Fruit fly (Drosophila melanogaster): ENCODE data around the gene CG2256.

Gene CG2256

DNA sequence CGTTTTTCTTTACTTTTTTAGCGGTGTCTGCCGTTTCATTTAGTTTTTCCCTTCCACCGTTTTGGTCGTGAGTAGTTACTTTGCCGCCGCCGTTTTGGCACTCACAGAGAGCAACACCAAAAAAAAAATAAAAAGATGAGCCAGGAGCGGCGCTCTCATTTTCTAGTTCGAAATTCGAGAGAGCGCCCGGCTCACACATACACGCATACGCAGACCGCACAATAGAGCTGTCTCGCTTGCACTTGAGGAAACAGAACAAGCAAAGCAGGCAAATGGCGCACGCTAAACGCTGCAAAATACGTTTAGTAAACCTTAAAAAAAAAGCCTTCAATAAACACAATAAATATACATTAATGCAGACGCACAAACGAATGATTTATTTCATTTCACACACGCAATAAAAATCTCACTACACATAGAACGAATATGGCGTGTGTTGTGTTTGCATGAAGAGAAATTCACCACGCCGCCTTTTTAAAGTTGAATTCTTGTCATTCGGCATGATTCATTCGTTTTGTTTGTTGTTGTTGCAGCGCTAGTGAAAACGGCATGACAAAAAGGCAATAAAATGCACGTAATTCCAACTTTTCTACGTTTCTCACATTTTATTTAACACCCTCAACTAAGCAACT lies 30.3 kb downstream of the CG2256 start (continued):
- peak; percentile 13 for TF ChIP-seq CG6808 (GFP tag; optimal IDR thresholded peaks at IDR 0.05)
- TF ChIP-seq fkh (GFP tag; optimal IDR thresholded peaks at IDR 0.05): peak; percentile 70
- TF ChIP-seq CG6163 (GFP tag; IDR thresholded peaks at IDR 0.05): peak; percentile 67
- TF ChIP-seq Gug (GFP tag; IDR thresholded peaks at IDR 0.05): no peak
- no peak for TF ChIP-seq CG11902 (GFP tag; optimal IDR thresholded peaks at IDR 0.05)
- TF ChIP-seq CG4318 (GFP tag; optimal IDR thresholded peaks at IDR 0.05): no peak
- no peak for TF ChIP-seq CG3032 (tag; optimal IDR thresholded peaks at IDR 0.05)
- TF ChIP-seq Blimp-1 (GFP tag; optimal IDR thresholded peaks at IDR 0.05): no peak
- TF ChIP-seq fd59A (GFP tag; optimal IDR thresholded peaks at IDR 0.05): no peak
- TF ChIP-seq lz (GFP tag; optimal IDR thresholded peaks at IDR 0.05): no peak
- TF ChIP-seq eg (GFP tag; IDR thresholded peaks at IDR 0.05): peak; percentile 65; the same call in 2 of the 3 replicates
- TF ChIP-seq OdsH (GFP tag; optimal IDR thresholded peaks at IDR 0.05): no peak
- TF ChIP-seq CG31627 (GFP tag; optimal IDR thresholded peaks at IDR 0.05): no peak
- TF ChIP-seq CG8119 (GFP tag; IDR thresholded peaks at IDR 0.05): peak; percentile 62; the same call in 2 of the 3 replicates
- no peak for TF ChIP-seq Hr38 (GFP tag; optimal IDR thresholded peaks at IDR 0.05)
- TF ChIP-seq pdm3 (GFP tag; optimal IDR thresholded peaks at IDR 0.05): no peak
- no peak for TF ChIP-seq CG1621 (tag; optimal IDR thresholded peaks at IDR 0.05)
- no peak for TF ChIP-seq Met (GFP tag; optimal IDR thresholded peaks at IDR 0.05)
- TF ChIP-seq Hr4 (GFP tag; optimal IDR thresholded peaks at IDR 0.05): no peak
- TF ChIP-seq Sox15 (GFP tag; optimal IDR thresholded peaks at IDR 0.05): no peak
- TF ChIP-seq esn (GFP tag; optimal IDR thresholded peaks at IDR 0.05): no peak
- no peak for TF ChIP-seq achi (GFP tag; optimal IDR thresholded peaks at IDR 0.05)
- no peak for TF ChIP-seq vri (GFP tag; optimal IDR thresholded peaks at IDR 0.05)
- TF ChIP-seq svp (GFP tag): peak; percentile 47
- TF ChIP-seq Smox (GFP tag; optimal IDR thresholded peaks at IDR 0.05): no peak
- TF ChIP-seq CG8632 (GFP tag; optimal IDR thresholded peaks at IDR 0.05): no peak
- TF ChIP-seq CG3919 (GFP tag; optimal IDR thresholded peaks at IDR 0.05): peak; percentile 13
- TF ChIP-seq CG6792 (GFP tag; optimal IDR thresholded peaks at IDR 0.05): no peak
- no peak for TF ChIP-seq dac (GFP tag; optimal IDR thresholded peaks at IDR 0.05)
- TF ChIP-seq Hr39 (GFP tag; optimal IDR thresholded peaks at IDR 0.05): no peak
- no peak for TF ChIP-seq CG10631 (GFP tag; optimal IDR thresholded peaks at IDR 0.05)
- no peak for TF ChIP-seq CG34406 (GFP tag; optimal IDR thresholded peaks at IDR 0.05)
- TF ChIP-seq ss (GFP tag; optimal IDR thresholded peaks at IDR 0.05): peak; percentile 14 to 50
- no peak for TF ChIP-seq acj6 (GFP tag; optimal IDR thresholded peaks at IDR 0.05)

dm6 chrX:8056084-8056483 lies 30.9 kb downstream of the CG2256 start:
- TF ChIP-seq acj6 (GFP tag; optimal IDR thresholded peaks at IDR 0.05) (no peak), fkh (GFP tag; optimal IDR thresholded peaks at IDR 0.05) (peak; percentile 4), vri (GFP tag; optimal IDR thresholded peaks at IDR 0.05) (peak; percentile 51)

DNA sequence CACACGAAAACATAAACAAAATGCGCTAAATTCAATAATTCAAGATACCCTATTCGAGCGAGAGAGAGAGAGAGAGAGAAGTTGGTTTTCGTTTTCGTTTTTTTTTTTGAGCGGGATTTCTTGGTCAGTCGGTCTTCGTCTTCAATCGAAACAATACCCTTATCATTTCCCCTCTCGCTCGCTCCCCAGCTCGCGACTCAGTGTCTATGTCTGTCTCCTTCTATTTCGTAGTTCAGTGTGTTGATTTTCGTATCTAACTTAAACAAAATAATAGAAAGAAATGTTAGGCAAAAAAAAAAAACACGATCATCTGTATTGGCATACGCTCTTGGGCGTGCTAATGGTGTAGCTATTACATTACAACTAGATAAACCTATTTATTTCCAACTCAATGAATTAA lies 37.7 kb downstream of the CG2256 start:
- no peak for TF ChIP-seq eg (GFP tag; IDR thresholded peaks at IDR 0.05)
- no peak for TF ChIP-seq spab (GFP tag; optimal IDR thresholded peaks at IDR 0.05)
- TF ChIP-seq CG3032 (tag; optimal IDR thresholded peaks at IDR 0.05): no peak
- TF ChIP-seq svp (GFP tag): no peak
- no peak for TF ChIP-seq Ets21C (GFP tag; optimal IDR thresholded peaks at IDR 0.05)
- no peak for TF ChIP-seq Sox14 (GFP tag; optimal IDR thresholded peaks at IDR 0.05)
- TF ChIP-seq Eip78C (GFP tag): no peak
- no peak for TF ChIP-seq CG3919 (GFP tag; optimal IDR thresholded peaks at IDR 0.05)
- TF ChIP-seq fkh (GFP tag; optimal IDR thresholded peaks at IDR 0.05): peak; percentile 50

All from whole organism, prepupa.